Worm (Caenorhabditis elegans) whole organism, young adult: ENCODE data around the gene acy-4.

Experiments used
- B0019.2 ChIP-seq: fragments of 200-800 bp; sonication (Bioruptor generic); conservative IDR thresholded peaks from 2 replicates; pipeline ENCODE4 v1.3.6; 2022; ENCODE audit warnings: missing genetic modification reagents, missing genetic modification characterization, missing compliant biosample characterization
- B0261.1 ChIP-seq: sonication (generic microtip); optimal IDR thresholded peaks from 2 replicates; lab custom pipeline; 2016; ENCODE audit warnings: mild to moderate bottlenecking, missing genetic modification characterization, moderate library complexity, missing compliant biosample characterization
- C06A6.2 ChIP-seq: fragments of 200-800 bp; sonication (Bioruptor generic); conservative IDR thresholded peaks from 2 replicates; pipeline ENCODE4 v1.3.6; 2022; ENCODE audit warnings: missing genetic modification characterization, missing compliant biosample characterization
- C17E4.6 ChIP-seq: fragments of 200-800 bp; sonication (Bioruptor generic); IDR thresholded peaks from 2 replicates; pipeline ENCODE4 v1.3.6; 2022; ENCODE audit warnings: missing genetic modification reagents, missing genetic modification characterization, missing compliant biosample characterization
- D2030.7 ChIP-seq: fragments of 200-800 bp; sonication (Bioruptor generic); IDR thresholded peaks from 2 replicates; pipeline ENCODE4 v1.3.6; 2022; ENCODE audit warnings: missing genetic modification reagents, missing genetic modification characterization, missing compliant biosample characterization
- F33H1.4 ChIP-seq: fragments of 200-800 bp; sonication (Bioruptor generic); IDR thresholded peaks from 2 replicates; pipeline ENCODE4 v1.3.6; 2022; ENCODE audit warnings: missing genetic modification reagents, missing genetic modification characterization, missing compliant biosample characterization
- F49E8.2 ChIP-seq: sonication (generic microtip); optimal IDR thresholded peaks from 3 replicates; lab custom pipeline; 2017; ENCODE audit warnings: missing genetic modification characterization, mild to moderate bottlenecking, missing compliant biosample characterization, antibody characterized with exemption, moderate library complexity; ENCODE audit not compliant: insufficient read depth
- F52B5.7 ChIP-seq: sonication (generic microtip); optimal IDR thresholded peaks from 2 replicates; lab custom pipeline; 2016; ENCODE audit warnings: mild to moderate bottlenecking, missing genetic modification characterization, missing compliant biosample characterization
- F57A8.1 ChIP-seq: fragments of 200-800 bp; sonication (Bioruptor generic); optimal IDR thresholded peaks from 2 replicates; lab custom pipeline; 2018; ENCODE audit warnings: mild to moderate bottlenecking, missing genetic modification characterization, moderate library complexity, missing compliant biosample characterization
- K11D2.4 ChIP-seq: fragments of 200-800 bp; sonication (Bioruptor generic); IDR thresholded peaks from 2 replicates; pipeline ENCODE4 v1.3.6; 2022; ENCODE audit warnings: missing genetic modification reagents, missing genetic modification characterization, missing compliant biosample characterization
- K12H6.12 ChIP-seq: fragments of 200-800 bp; sonication (Bioruptor generic); optimal IDR thresholded peaks from 2 replicates; lab custom pipeline; 2018; ENCODE audit warnings: mild to moderate bottlenecking, missing genetic modification characterization, missing compliant biosample characterization
- Y67H2A.10 ChIP-seq: fragments of 200-800 bp; sonication (Bioruptor generic); conservative IDR thresholded peaks from 2 replicates; pipeline ENCODE4 v1.3.6; 2022; ENCODE audit warnings: missing genetic modification reagents, missing genetic modification characterization, missing compliant biosample characterization
- ZK185.1 ChIP-seq: sonication (generic microtip); optimal IDR thresholded peaks from 2 replicates; lab custom pipeline; 2016; ENCODE audit warnings: mild to moderate bottlenecking, missing genetic modification characterization, missing compliant biosample characterization; ENCODE audit not compliant: poor library complexity, severe bottlenecking
- akir-1 ChIP-seq: fragments of 200-800 bp; sonication (Bioruptor generic); optimal IDR thresholded peaks from 2 replicates; lab custom pipeline; 2018; ENCODE audit warnings: mild to moderate bottlenecking, missing genetic modification characterization, moderate library complexity, missing compliant biosample characterization
- ceh-40 ChIP-seq: fragments of 200-800 bp; sonication (Bioruptor generic); IDR thresholded peaks from 2 replicates; pipeline ENCODE4 v1.3.6; 2022; ENCODE audit warnings: missing genetic modification characterization, missing compliant biosample characterization
- ceh-91 ChIP-seq: fragments of 200-800 bp; sonication (Bioruptor generic); IDR thresholded peaks from 2 replicates; pipeline ENCODE4 v1.3.6; 2022; ENCODE audit warnings: missing genetic modification reagents, missing genetic modification characterization, missing compliant biosample characterization
- die-1 ChIP-seq: sonication (generic microtip); optimal IDR thresholded peaks from 2 replicates; lab custom pipeline; 2016; ENCODE audit warnings: missing genotype, mild to moderate bottlenecking, missing genetic modification characterization, missing compliant biosample characterization
- dpff-1 ChIP-seq: sonication (generic microtip); optimal IDR thresholded peaks from 2 replicates; lab custom pipeline; 2017; ENCODE audit warnings: mild to moderate bottlenecking, missing genetic modification characterization, missing compliant biosample characterization
- egl-18 ChIP-seq: fragments of 200-800 bp; sonication (Bioruptor generic); IDR thresholded peaks from 2 replicates; pipeline ENCODE4 v1.3.6; 2022; ENCODE audit warnings: missing genetic modification reagents, missing genetic modification characterization, missing compliant biosample characterization
- egl-44 ChIP-seq: fragments of 200-800 bp; sonication (Bioruptor generic); IDR thresholded peaks from 2 replicates; pipeline ENCODE4 v1.3.6; 2022; ENCODE audit warnings: missing genetic modification reagents, missing genetic modification characterization, missing compliant biosample characterization
- egrh-3 ChIP-seq: fragments of 200-800 bp; sonication (Bioruptor generic); IDR thresholded peaks from 2 replicates; pipeline ENCODE4 v1.3.6; 2022; ENCODE audit warnings: missing genetic modification reagents, missing genetic modification characterization, missing compliant biosample characterization
- hmg-1.2 ChIP-seq: fragments of 200-800 bp; sonication (Bioruptor generic); IDR thresholded peaks from 2 replicates; pipeline ENCODE4 v1.3.6; 2022; ENCODE audit warnings: missing genetic modification reagents, missing genetic modification characterization, missing compliant biosample characterization
- hsf-1 ChIP-seq: fragments of 200-800 bp; sonication (Bioruptor generic); IDR thresholded peaks from 2 replicates; pipeline ENCODE4 v1.3.6; 2022; ENCODE audit warnings: missing genetic modification reagents, missing genetic modification characterization, missing compliant biosample characterization
- lag-1 ChIP-seq: fragments of 200-800 bp; sonication (Bioruptor generic); IDR thresholded peaks from 2 replicates; pipeline ENCODE4 v1.3.6; 2022; ENCODE audit warnings: missing genetic modification reagents, missing genetic modification characterization, missing compliant biosample characterization
- let-526 ChIP-seq: fragments of 200-800 bp; sonication (Bioruptor generic); IDR thresholded peaks from 2 replicates; pipeline ENCODE4 v1.3.6; 2022; ENCODE audit warnings: missing genetic modification reagents, missing genetic modification characterization, missing compliant biosample characterization
- let-607 ChIP-seq, 2 experiments: fragments of 200-800 bp in 1 of 2; sonication (Bioruptor generic) in 1 of 2; sonication (generic microtip) in 1 of 2; optimal IDR thresholded peaks; 2 replicates each; lab custom pipeline; 2016 to 2018; ENCODE audit warnings: mild to moderate bottlenecking in 2 of 2, missing compliant biosample characterization in 2 of 2, missing genetic modification characterization in 2 of 2, moderate library complexity in 2 of 2, missing genotype in 1 of 2
- lin-35 ChIP-seq, 3 experiments: fragments of 150-350 bp in 2 of 3; sonication (generic microtip) in 1 of 3; optimal IDR thresholded peaks; 2 replicates each; lab custom pipeline; 2014 to 2018; ENCODE audit warnings: missing biosample characterization in 3 of 3, missing genetic modification characterization in 3 of 3, missing genetic modification reagents in 3 of 3
- lin-40 ChIP-seq: sonication (generic microtip); optimal IDR thresholded peaks from 2 replicates; lab custom pipeline; 2016; ENCODE audit warnings: missing genetic modification characterization, mild to moderate bottlenecking, missing compliant biosample characterization, missing genotype, missing genetic modification reagents
- madf-8 ChIP-seq: fragments of 200-800 bp; sonication (Bioruptor generic); conservative IDR thresholded peaks from 2 replicates; pipeline ENCODE4 v1.3.6; 2022; ENCODE audit warnings: missing genetic modification reagents, missing genetic modification characterization, missing compliant biosample characterization
- pbrm-1 ChIP-seq: fragments of 200-800 bp; sonication (Bioruptor generic); IDR thresholded peaks from 2 replicates; pipeline ENCODE4 v1.3.6; 2022; ENCODE audit warnings: missing genetic modification reagents, missing genetic modification characterization, missing compliant biosample characterization
- pha-4 ChIP-seq: fragments of 150-350 bp; sonication (generic microtip); optimal IDR thresholded peaks from 2 replicates; lab custom pipeline; 2014; ENCODE audit warnings: missing biosample characterization, missing genetic modification reagents, missing genetic modification characterization
- rcor-1 ChIP-seq: fragments of 200-800 bp; sonication (Bioruptor generic); IDR thresholded peaks from 2 replicates; pipeline ENCODE4 v1.3.6; 2022; ENCODE audit warnings: missing genetic modification reagents, missing genetic modification characterization, missing compliant biosample characterization
- sea-2 ChIP-seq: fragments of 200-800 bp; sonication (Bioruptor generic); IDR thresholded peaks from 2 replicates; pipeline ENCODE4 v1.3.6; 2022; ENCODE audit warnings: missing genetic modification characterization, missing compliant biosample characterization
- snpc-1.1 ChIP-seq: sonication (generic microtip); optimal IDR thresholded peaks from 2 replicates; lab custom pipeline; 2017; ENCODE audit warnings: missing genetic modification characterization, mild to moderate bottlenecking, missing compliant biosample characterization, antibody characterized with exemption, moderate library complexity, missing genotype, missing genetic modification reagents; ENCODE audit not compliant: insufficient read depth
- snpc-3.4 ChIP-seq: sonication (generic microtip); optimal IDR thresholded peaks from 2 replicates; lab custom pipeline; 2017; ENCODE audit warnings: missing genetic modification characterization, mild to moderate bottlenecking, missing compliant biosample characterization, antibody characterized with exemption, moderate library complexity, missing genotype, missing genetic modification reagents
- somi-1 ChIP-seq: fragments of 200-800 bp; sonication (Bioruptor generic); optimal IDR thresholded peaks from 2 replicates; lab custom pipeline; 2018; ENCODE audit warnings: mild to moderate bottlenecking, missing genetic modification characterization, missing compliant biosample characterization
- sptf-2 ChIP-seq: fragments of 200-800 bp; sonication (Bioruptor generic); optimal IDR thresholded peaks from 2 replicates; lab custom pipeline; 2018; ENCODE audit warnings: mild to moderate bottlenecking, missing genetic modification characterization, missing compliant biosample characterization
- tbp1 ChIP-seq: fragments of 200-800 bp; sonication (Bioruptor generic); optimal IDR thresholded peaks from 2 replicates; lab custom pipeline; 2018; ENCODE audit warnings: mild to moderate bottlenecking, missing genetic modification characterization, missing compliant biosample characterization
- unc-62 ChIP-seq: fragments of 150-350 bp; optimal IDR thresholded peaks from 2 replicates; lab custom pipeline; 2014; ENCODE audit warnings: missing biosample characterization, missing genetic modification reagents, missing genetic modification characterization
- zim-3 ChIP-seq: sonication (generic microtip); optimal IDR thresholded peaks from 2 replicates; lab custom pipeline; 2017; ENCODE audit warnings: mild to moderate bottlenecking, missing genetic modification characterization, moderate library complexity, missing compliant biosample characterization
- ztf-25 ChIP-seq: fragments of 200-800 bp; sonication (Bioruptor generic); IDR thresholded peaks from 2 replicates; pipeline ENCODE4 v1.3.6; 2022; ENCODE audit warnings: missing genetic modification reagents, missing genetic modification characterization, missing compliant biosample characterization
- ztf-26 ChIP-seq: sonication (generic microtip); optimal IDR thresholded peaks from 2 replicates; lab custom pipeline; 2017; ENCODE audit warnings: missing genetic modification characterization, missing compliant biosample characterization
- ztf-28 ChIP-seq: fragments of 200-800 bp; sonication (Bioruptor generic); IDR thresholded peaks from 2 replicates; pipeline ENCODE4 v1.3.6; 2022; ENCODE audit warnings: missing genetic modification reagents, missing genetic modification characterization, missing compliant biosample characterization
- ztf-3 ChIP-seq: fragments of 200-800 bp; sonication (Bioruptor generic); optimal IDR thresholded peaks from 2 replicates; lab custom pipeline; 2018; ENCODE audit warnings: mild to moderate bottlenecking, missing genetic modification characterization, missing compliant biosample characterization
- ztf-6 ChIP-seq: fragments of 200-800 bp; sonication (Bioruptor generic); IDR thresholded peaks from 2 replicates; pipeline ENCODE4 v1.3.6; 2022; ENCODE audit warnings: missing genetic modification reagents, missing genetic modification characterization, missing compliant biosample characterization

acy-4 gene

ce11 chrV:5580517-5580916 lies 50.2 kb downstream of the acy-4 start (continued):
- TF ChIP-seq ceh-40 (no peak), hsf-1 (GFP tag; lab: Robert Waterston, UW) (no peak), lin-40 (tag; lab: Kevin White, UChicago) (peak; percentile 21), ztf-26 (tag; lab: Kevin White, UChicago) (no peak), unc-62 (GFP tag; lab: Kevin White, UChicago) (no peak), ztf-6 (GFP tag; lab: Robert Waterston, UW) (no peak), dpff-1 (tag; lab: Kevin White, UChicago) (no peak), pbrm-1 (GFP tag; lab: Robert Waterston, UW) (no peak), Y67H2A.10 (GFP tag; lab: Robert Waterston, UW) (no peak), ztf-28 (no peak), C17E4.6 (no peak), C06A6.2 (GFP tag; lab: Robert Waterston, UW) (0 out of 2 replicates have a peak, but pooled peaks have one; percentile 13), ZK185.1 (tag; lab: Kevin White, UChicago) (no peak), K12H6.12 (tag; lab: Kevin White, UChicago) (no peak), ztf-3 (GFP tag; lab: Kevin White, UChicago) (no peak), egl-18 (GFP tag; lab: Robert Waterston, UW) (no peak), B0261.1 (no peak), egrh-3 (no peak), pha-4 (no peak), zim-3 (tag; lab: Kevin White, UChicago) (no peak), B0019.2 (GFP tag; lab: Robert Waterston, UW) (no peak), die-1 (no peak), F52B5.7 (no peak), hmg-1.2 (GFP tag; lab: Robert Waterston, UW) (peak; percentile 85; the same call in 1 of the 2 replicates), D2030.7 (GFP tag; lab: Robert Waterston, UW) (no peak), F33H1.4 (no peak)

- no peak for TF ChIP-seq sea-2 (GFP tag; lab: Robert Waterston, UW)
- TF ChIP-seq ceh-91 (GFP tag; lab: Robert Waterston, UW): no peak
- no peak for TF ChIP-seq lag-1 (GFP tag; lab: Robert Waterston, UW)
- TF ChIP-seq snpc-3.4 (tag; lab: Kevin White, UChicago): no peak
- no peak for TF ChIP-seq lin-35 (GFP tag; optimal IDR thresholded peaks at IDR 0.05; lab: Kevin White, UChicago)
- TF ChIP-seq let-607 (tag; optimal IDR thresholded peaks at IDR 0.05; lab: Kevin White, UChicago): no peak
- no peak for TF ChIP-seq tbp1 (GFP tag; lab: Kevin White, UChicago)
- no peak for TF ChIP-seq sptf-2 (GFP tag; lab: Kevin White, UChicago)
- TF ChIP-seq dpff-1 (tag; lab: Kevin White, UChicago): no peak
- TF ChIP-seq F49E8.2 (tag; lab: Kevin White, UChicago): no peak
- TF ChIP-seq K11D2.4: no peak
- TF ChIP-seq rcor-1 (GFP tag; lab: Robert Waterston, UW): no peak
These were observed 51.0 kb downstream of the acy-4 start for ce11 chrV:5579666-5580065.

ce11 chrV:5576008-5576407 lies 54.7 kb downstream of the acy-4 start:
- TF ChIP-seq madf-8: no peak
- TF ChIP-seq egl-44: no peak
- TF ChIP-seq snpc-1.1 (tag; lab: Kevin White, UChicago): no peak
- TF ChIP-seq let-607 (tag; optimal IDR thresholded peaks at IDR 0.05; lab: Kevin White, UChicago): peak; percentile 37 to 75
- no peak for TF ChIP-seq zim-3 (tag; lab: Kevin White, UChicago)
- TF ChIP-seq akir-1: no peak
- TF ChIP-seq egrh-3: no peak
- TF ChIP-seq ceh-91 (GFP tag; lab: Robert Waterston, UW): no peak
- peak; percentile 27 for TF ChIP-seq tbp1 (GFP tag; lab: Kevin White, UChicago)
- TF ChIP-seq B0261.1: peak; percentile 54
- TF ChIP-seq lag-1 (GFP tag; lab: Robert Waterston, UW): no peak
- no peak for TF ChIP-seq ztf-28
- TF ChIP-seq somi-1 (GFP tag; lab: Kevin White, UChicago): no peak
- no peak for TF ChIP-seq F57A8.1 (GFP tag; lab: Kevin White, UChicago)
- peak; percentile 51 for TF ChIP-seq unc-62 (GFP tag; lab: Kevin White, UChicago)
- no peak for TF ChIP-seq let-526 (GFP tag; lab: Robert Waterston, UW)
- TF ChIP-seq hsf-1 (GFP tag; lab: Robert Waterston, UW): no peak
- TF ChIP-seq ztf-25 (GFP tag; lab: Robert Waterston, UW): no peak
